Fruit fly (Drosophila melanogaster) whole organism, adult: ENCODE data around the gene CG9536.

Experiments
- CG11617 ChIP-seq: fragments of 200-800 bp; sonication (Bioruptor generic); optimal IDR thresholded peaks from 2 replicates; lab custom pipeline; 2017; ENCODE audit warnings: mild to moderate bottlenecking, missing biosample characterization, missing genetic modification reagents, missing genetic modification characterization
- CG12768 ChIP-seq: fragments of 200-800 bp; sonication (Bioruptor generic); optimal IDR thresholded peaks from 2 replicates; lab custom pipeline; 2017; ENCODE audit warnings: missing biosample characterization, missing genetic modification characterization, mild to moderate bottlenecking, moderate library complexity, missing genetic modification reagents
- CG14711 ChIP-seq: fragments of 200-800 bp; sonication (Bioruptor generic); optimal IDR thresholded peaks from 2 replicates; lab custom pipeline; 2018; ENCODE audit warnings: missing biosample characterization, mild to moderate bottlenecking, missing genetic modification characterization, moderate library complexity
- CG1620 ChIP-seq: fragments of 200-800 bp; sonication (Bioruptor generic); optimal IDR thresholded peaks from 2 replicates; lab custom pipeline; 2016; ENCODE audit warnings: missing biosample characterization, missing genetic modification characterization
- CG33017 ChIP-seq: fragments of 200-800 bp; sonication (Bioruptor generic); optimal IDR thresholded peaks from 2 replicates; lab custom pipeline; 2018; ENCODE audit warnings: missing biosample characterization, mild to moderate bottlenecking, missing genetic modification characterization, moderate library complexity
- CG5204 ChIP-seq: fragments of 200-800 bp; sonication (Bioruptor generic); optimal IDR thresholded peaks from 2 replicates; lab custom pipeline; 2016; ENCODE audit warnings: missing biosample characterization, missing genetic modification characterization
- CG7045 ChIP-seq: fragments of 200-800 bp; sonication (Bioruptor generic); optimal IDR thresholded peaks from 2 replicates; lab custom pipeline; 2017; ENCODE audit warnings: missing biosample characterization, mild to moderate bottlenecking, missing genetic modification characterization
- CG7101 ChIP-seq: fragments of 200-800 bp; sonication (Bioruptor generic); optimal IDR thresholded peaks from 2 replicates; lab custom pipeline; 2018; ENCODE audit warnings: missing biosample characterization, mild to moderate bottlenecking, missing genetic modification characterization, moderate library complexity
- Clk ChIP-seq: fragments of 200-800 bp; sonication (Bioruptor generic); optimal IDR thresholded peaks from 2 replicates; lab custom pipeline; 2017; ENCODE audit warnings: missing biosample characterization, missing genetic modification characterization
- Crg-1 ChIP-seq: fragments of 200-800 bp; sonication (Bioruptor generic); optimal IDR thresholded peaks from 2 replicates; lab custom pipeline; 2016; ENCODE audit warnings: missing biosample characterization, missing genetic modification characterization
- Hr96 ChIP-seq: fragments of 200-800 bp; sonication (Bioruptor generic); optimal IDR thresholded peaks from 2 replicates; lab custom pipeline; 2016; ENCODE audit warnings: missing biosample characterization, missing genetic modification characterization
- Mnt ChIP-seq: fragments of 200-800 bp; sonication (Bioruptor generic); optimal IDR thresholded peaks from 2 replicates; lab custom pipeline; 2016; ENCODE audit warnings: missing biosample characterization, mild to moderate bottlenecking, missing genetic modification characterization
- bab1 ChIP-seq: fragments of 200-800 bp; sonication (Bioruptor generic); optimal IDR thresholded peaks from 3 replicates; lab custom pipeline; 2019; ENCODE audit warnings: missing biosample characterization, mild to moderate bottlenecking, missing genetic modification characterization, moderate library complexity
- cic ChIP-seq: fragments of 200-800 bp; sonication (Bioruptor generic); optimal IDR thresholded peaks from 2 replicates; lab custom pipeline; 2017; ENCODE audit warnings: missing biosample characterization, mild to moderate bottlenecking, missing genetic modification characterization, moderate library complexity
- cnc ChIP-seq, 2 experiments: fragments of >200 bp; optimal IDR thresholded peaks; 2 replicates each; lab custom pipeline; 2017
- kay ChIP-seq: fragments of 200-800 bp; sonication (Bioruptor generic); peaks from one replicate; lab custom pipeline; 2016; ENCODE audit warnings: missing biosample characterization, missing genetic modification characterization, borderline replicate concordance
- ovo ChIP-seq: fragments of 200-800 bp; sonication (Bioruptor generic); optimal IDR thresholded peaks from 2 replicates; lab custom pipeline; 2016; ENCODE audit warnings: missing biosample characterization, missing genetic modification characterization
- pad ChIP-seq: fragments of 200-800 bp; sonication (Bioruptor generic); optimal IDR thresholded peaks from 3 replicates; lab custom pipeline; 2017; ENCODE audit warnings: missing biosample characterization, missing genetic modification characterization, mild to moderate bottlenecking, moderate library complexity, missing genetic modification reagents
- tj ChIP-seq: fragments of 200-800 bp; sonication (Bioruptor generic); optimal IDR thresholded peaks from 3 replicates; lab custom pipeline; 2017; ENCODE audit warnings: missing biosample characterization, mild to moderate bottlenecking, missing genetic modification characterization, moderate library complexity
- toe ChIP-seq: fragments of 200-800 bp; sonication (Bioruptor generic); optimal IDR thresholded peaks from 2 replicates; lab custom pipeline; 2016; ENCODE audit warnings: missing biosample characterization, missing genetic modification characterization

Gene CG9536

dm6 chr2L:6490783-6491249, 14.0 kb upstream of the CG9536 start, which contains the start of the genes Phf5a and CG31638:
Gene Phf5a (minus strand): TSS chr2L:6490843.
Gene CG31638 (plus strand): TSS chr2L:6491061.
- TF ChIP-seq Mnt (GFP tag; lab: Kevin White, UChicago) (peak; percentile 88), pad (peak; percentile 84), CG7045 (GFP tag; lab: Kevin White, UChicago) (peak; percentile 62), CG12768 (GFP tag; lab: Kevin White, UChicago) (peak; percentile 97), Hr96 (GFP tag; lab: Kevin White, UChicago) (no peak), tj (peak; percentile 84), cnc (optimal IDR thresholded peaks at IDR 0.05; lab: Kevin White, UChicago) (no peak), CG7101 (tag; lab: Kevin White, UChicago) (peak; percentile 97), ovo (GFP tag; lab: Kevin White, UChicago) (peak; percentile 85), bab1 (GFP tag; lab: Kevin White, UChicago) (peak; percentile 66), CG14711 (tag; lab: Kevin White, UChicago) (peak; percentile 100), Crg-1 (GFP tag; lab: Kevin White, UChicago) (peak; percentile 92), kay (GFP tag; lab: Kevin White, UChicago) (no peak), cic (peak; percentile 29), toe (no peak), CG5204 (GFP tag; lab: Kevin White, UChicago) (no peak), CG33017 (peak; percentile 95), CG11617 (GFP tag; lab: Kevin White, UChicago) (peak; percentile 88), CG1620 (GFP tag; lab: Kevin White, UChicago) (peak; percentile 27), Clk (peak; percentile 86)

DNA sequence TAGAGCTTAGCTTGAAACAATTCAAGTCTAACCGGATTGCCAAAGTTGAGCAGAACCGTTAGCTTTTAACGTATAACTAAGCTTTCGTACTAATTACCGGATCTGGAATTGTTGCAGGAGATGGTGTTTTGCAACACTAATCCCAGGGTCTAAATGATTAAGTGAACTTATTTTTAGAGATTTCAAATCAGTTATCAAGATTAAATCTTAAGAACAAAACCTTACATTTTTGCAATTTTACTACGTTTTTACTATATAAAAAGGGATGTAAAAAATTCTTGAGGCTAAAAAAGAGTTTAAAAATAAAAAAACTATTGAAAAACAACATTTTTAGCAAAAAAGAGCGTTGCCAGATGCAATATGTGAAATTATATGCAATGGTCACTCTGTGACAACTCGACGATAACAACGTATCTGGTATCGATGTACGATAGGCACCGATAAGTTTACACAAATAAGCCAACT, 11.9 kb upstream of the CG9536 start, which contains the start of the genes KFase and epsilonCOP:
Gene KFase (minus strand): TSS at position 81 of the 465 bp plus-strand sequence.
Gene epsilonCOP (plus strand): TSS at position 415 of the 465 bp plus-strand sequence.
- peak; percentile 63 for TF ChIP-seq CG7045 (GFP tag; lab: Kevin White, UChicago)
- TF ChIP-seq pad = peak; percentile 55
- no peak for TF ChIP-seq toe
- TF ChIP-seq CG33017 = peak; percentile 57
- TF ChIP-seq cic = peak; percentile 36
- TF ChIP-seq Crg-1 (GFP tag; lab: Kevin White, UChicago) = peak; percentile 81
- TF ChIP-seq CG5204 (GFP tag; lab: Kevin White, UChicago) = no peak
- no peak for TF ChIP-seq Hr96 (GFP tag; lab: Kevin White, UChicago)
- no peak for TF ChIP-seq kay (GFP tag; lab: Kevin White, UChicago)
- TF ChIP-seq CG1620 (GFP tag; lab: Kevin White, UChicago) = peak; percentile 71
- TF ChIP-seq tj = peak; percentile 92
- TF ChIP-seq Clk = no peak
- TF ChIP-seq Mnt (GFP tag; lab: Kevin White, UChicago) = peak; percentile 59
- TF ChIP-seq ovo (GFP tag; lab: Kevin White, UChicago) = peak; percentile 88
- TF ChIP-seq CG12768 (GFP tag; lab: Kevin White, UChicago) = peak; percentile 34
- no peak for TF ChIP-seq cnc (optimal IDR thresholded peaks at IDR 0.05; lab: Kevin White, UChicago)
- TF ChIP-seq CG14711 (tag; lab: Kevin White, UChicago) = peak; percentile 61
- peak; percentile 35 for TF ChIP-seq bab1 (GFP tag; lab: Kevin White, UChicago)
- peak; percentile 74 for TF ChIP-seq CG11617 (GFP tag; lab: Kevin White, UChicago)
- peak; percentile 68 for TF ChIP-seq CG7101 (tag; lab: Kevin White, UChicago)

DNA sequence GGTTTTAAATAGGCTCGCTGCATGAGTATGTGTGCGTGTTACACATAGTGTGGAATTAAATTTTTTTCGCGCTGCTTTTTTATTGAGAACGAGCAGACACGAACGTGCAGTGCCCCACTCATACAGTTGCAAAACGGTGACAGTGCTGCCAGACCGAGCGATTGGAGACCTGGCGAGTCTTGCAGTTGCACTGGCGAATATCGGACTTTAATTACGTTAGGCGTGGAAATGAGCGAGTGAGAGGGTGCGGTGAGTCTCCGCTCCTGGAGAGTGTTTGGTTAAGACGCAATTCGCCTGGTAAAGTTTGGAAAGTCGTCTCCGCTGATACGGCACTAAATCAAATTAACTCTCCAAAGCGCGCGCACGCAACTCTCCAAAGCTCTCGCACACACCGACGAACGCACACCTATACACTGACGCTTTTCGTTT, 4.5 kb upstream of the CG9536 start:
- TF ChIP-seq pad (peak; percentile 77), CG5204 (GFP tag; lab: Kevin White, UChicago) (no peak), Clk (no peak), Mnt (GFP tag; lab: Kevin White, UChicago) (peak; percentile 85), CG1620 (GFP tag; lab: Kevin White, UChicago) (no peak), cnc (optimal IDR thresholded peaks at IDR 0.05; lab: Kevin White, UChicago) (no peak), CG14711 (tag; lab: Kevin White, UChicago) (no peak), toe (peak; percentile 27), CG11617 (GFP tag; lab: Kevin White, UChicago) (peak; percentile 5), tj (peak; percentile 79), kay (GFP tag; lab: Kevin White, UChicago) (no peak), Crg-1 (GFP tag; lab: Kevin White, UChicago) (no peak), CG33017 (no peak), cic (peak; percentile 93), Hr96 (GFP tag; lab: Kevin White, UChicago) (no peak), ovo (GFP tag; lab: Kevin White, UChicago) (peak; percentile 10), CG12768 (GFP tag; lab: Kevin White, UChicago) (no peak), bab1 (GFP tag; lab: Kevin White, UChicago) (no peak), CG7101 (tag; lab: Kevin White, UChicago) (no peak), CG7045 (GFP tag; lab: Kevin White, UChicago) (no peak)

dm6 chr2L:6480212-6480994, 3.6 kb upstream of the CG9536 start, which contains the start of the genes Sec61alpha and Daxx:
Gene Sec61alpha (minus strand): TSS chr2L:6480575.
Gene Daxx (plus strand): TSS chr2L:6480929.
- TF ChIP-seq CG11617 (GFP tag; lab: Kevin White, UChicago) = peak; percentile 55
- no peak for TF ChIP-seq cic
- no peak for TF ChIP-seq CG5204 (GFP tag; lab: Kevin White, UChicago)
- TF ChIP-seq Crg-1 (GFP tag; lab: Kevin White, UChicago) = peak; percentile 66
- TF ChIP-seq Mnt (GFP tag; lab: Kevin White, UChicago) = peak; percentile 62
- TF ChIP-seq CG33017 = peak; percentile 75
- TF ChIP-seq CG7101 (tag; lab: Kevin White, UChicago) = peak; percentile 83
- TF ChIP-seq CG7045 (GFP tag; lab: Kevin White, UChicago) = peak; percentile 61
- peak; percentile 45 for TF ChIP-seq pad
- no peak for TF ChIP-seq cnc (optimal IDR thresholded peaks at IDR 0.05; lab: Kevin White, UChicago)
- peak; percentile 85 for TF ChIP-seq Clk
- peak; percentile 74 for TF ChIP-seq CG14711 (tag; lab: Kevin White, UChicago)
- peak; percentile 94 for TF ChIP-seq toe
- peak; percentile 83 for TF ChIP-seq bab1 (GFP tag; lab: Kevin White, UChicago)
- peak; percentile 84 for TF ChIP-seq tj
- TF ChIP-seq CG1620 (GFP tag; lab: Kevin White, UChicago) = peak; percentile 93
- TF ChIP-seq kay (GFP tag; lab: Kevin White, UChicago) = no peak
- TF ChIP-seq Hr96 (GFP tag; lab: Kevin White, UChicago) = peak; percentile 90
- peak; percentile 70 for TF ChIP-seq CG12768 (GFP tag; lab: Kevin White, UChicago)
- peak; percentile 68 for TF ChIP-seq ovo (GFP tag; lab: Kevin White, UChicago)
